Worm (Caenorhabditis elegans) whole organism, mixed stage, embryonic: ENCODE data around the gene lbp-1.

Experiments
- ceh-39 ChIP-seq: fragments of 150-350 bp; optimal IDR thresholded peaks from 2 replicates; lab custom pipeline; 2014; ENCODE audit warnings: missing biosample characterization, missing genetic modification characterization
- ces-1 ChIP-seq: fragments of 150-350 bp; optimal IDR thresholded peaks from 2 replicates; lab custom pipeline; 2014; ENCODE audit warnings: missing biosample characterization, missing genetic modification reagents, missing genetic modification characterization
- cnd-1 ChIP-seq: fragments of 200-800 bp; sonication (Bioruptor generic); optimal IDR thresholded peaks from 2 replicates; lab custom pipeline; 2018; ENCODE audit warnings: mild to moderate bottlenecking, missing genetic modification characterization, missing compliant biosample characterization
- elt-3 ChIP-seq: fragments of 150-350 bp; optimal IDR thresholded peaks from 2 replicates; lab custom pipeline; 2014; ENCODE audit warnings: missing biosample characterization, missing genetic modification characterization
- hlh-1 ChIP-seq: fragments of 150-350 bp; optimal IDR thresholded peaks from 2 replicates; lab custom pipeline; 2014; ENCODE audit warnings: missing biosample characterization, missing genetic modification reagents, missing genetic modification characterization
- lin-13 ChIP-seq: fragments of 150-350 bp; optimal IDR thresholded peaks from 2 replicates; lab custom pipeline; 2014; ENCODE audit warnings: missing biosample characterization, missing genetic modification characterization
- mab-5 ChIP-seq: fragments of 150-350 bp; optimal IDR thresholded peaks from 2 replicates; lab custom pipeline; 2014; ENCODE audit warnings: missing biosample characterization, missing genetic modification characterization
- nhr-237 ChIP-seq: fragments of 150-350 bp; optimal IDR thresholded peaks from 2 replicates; lab custom pipeline; 2014; ENCODE audit warnings: missing biosample characterization, missing genetic modification characterization
- nhr-28 ChIP-seq: fragments of 150-350 bp; optimal IDR thresholded peaks from 2 replicates; lab custom pipeline; 2014; ENCODE audit warnings: missing biosample characterization, missing genetic modification characterization
- nhr-76 ChIP-seq: sonication (generic microtip); optimal IDR thresholded peaks from 2 replicates; lab custom pipeline; 2017; ENCODE audit warnings: missing biosample characterization, missing genetic modification characterization
- sptf-1 ChIP-seq: sonication (generic microtip); optimal IDR thresholded peaks from 2 replicates; lab custom pipeline; 2017; ENCODE audit warnings: mild to moderate bottlenecking, missing genetic modification characterization, moderate library complexity, missing compliant biosample characterization
- unc-39 ChIP-seq: fragments of 150-350 bp; optimal IDR thresholded peaks from 2 replicates; lab custom pipeline; 2014; ENCODE audit warnings: missing biosample characterization, missing genetic modification characterization
- unc-62 ChIP-seq: fragments of 150-350 bp; optimal IDR thresholded peaks from 2 replicates; lab custom pipeline; 2014; ENCODE audit warnings: missing biosample characterization, missing genetic modification reagents, missing genetic modification characterization

DNA sequence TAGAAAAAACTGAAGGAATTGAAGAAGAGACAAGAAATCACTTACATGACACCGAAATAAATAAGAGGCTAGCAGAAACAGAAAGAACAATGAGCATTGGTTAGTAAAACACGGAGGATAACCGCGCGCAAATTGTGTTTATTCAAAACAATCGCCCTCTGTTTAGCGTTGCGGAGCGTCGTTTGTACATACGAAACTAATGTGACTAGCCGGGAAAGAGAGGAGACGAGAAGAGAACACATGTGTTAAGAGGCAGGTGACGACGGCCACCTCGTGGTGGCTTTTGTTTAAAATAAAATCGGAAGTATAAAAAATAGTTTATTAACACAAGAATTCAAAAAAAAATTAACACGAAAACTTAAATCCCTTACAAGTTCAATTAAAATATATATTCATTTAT lies 13.1 kb upstream of the lbp-1 start, which contains the start of gene F40F4.7:
- TF ChIP-seq lin-13 (tag; lab: Kevin White, UChicago) (peak; percentile 39), cnd-1 (tag; lab: Kevin White, UChicago) (no peak), nhr-28 (tag; lab: Kevin White, UChicago) (no peak), unc-62 (no peak), ces-1 (GFP tag; lab: Kevin White, UChicago) (no peak), unc-39 (tag; lab: Kevin White, UChicago) (no peak), elt-3 (tag; lab: Kevin White, UChicago) (no peak), mab-5 (tag; lab: Kevin White, UChicago) (no peak), sptf-1 (tag; lab: Kevin White, UChicago) (no peak), hlh-1 (tag; lab: Kevin White, UChicago) (peak; percentile 99), nhr-76 (tag; lab: Kevin White, UChicago) (no peak), ceh-39 (tag; lab: Kevin White, UChicago) (no peak), nhr-237 (tag; lab: Kevin White, UChicago) (no peak)
